Fruit fly (Drosophila melanogaster) whole organism, wandering third instar larva: ENCODE measurements around the gene CG31388.

ENCODE experiments used
- Abd-B ChIP-seq: fragments of >200 bp; optimal IDR thresholded peaks from 2 replicates; lab custom pipeline; 2017; ENCODE audit warnings: missing biosample characterization, missing genetic modification characterization
- CG32264 ChIP-seq: fragments of 200-800 bp; sonication (Bioruptor generic); optimal IDR thresholded peaks from 2 replicates; lab custom pipeline; 2016; ENCODE audit warnings: missing biosample characterization, missing genetic modification characterization
- CG9705 ChIP-seq: fragments of 200-800 bp; sonication (Bioruptor generic); optimal IDR thresholded peaks from 2 replicates; lab custom pipeline; 2018; ENCODE audit warnings: missing biosample characterization, mild to moderate bottlenecking, missing genetic modification characterization
- GATAd ChIP-seq: sonication (Bioruptor generic); optimal IDR thresholded peaks from 2 replicates; lab custom pipeline; 2016; ENCODE audit warnings: missing biosample characterization, missing genetic modification characterization
- Hr83 ChIP-seq: fragments of 200-300 bp; sonication (Bioruptor generic); optimal IDR thresholded peaks from 2 replicates; lab custom pipeline; 2016; ENCODE audit warnings: missing biosample characterization, mild to moderate bottlenecking, missing genetic modification characterization, moderate library complexity; ENCODE audit not compliant: poor library complexity, severe bottlenecking
- Myc ChIP-seq: fragments of >200 bp; optimal IDR thresholded peaks from 2 replicates; lab custom pipeline; 2017
- jim ChIP-seq: fragments of 175-275, 200-325 bp; sonication (Bioruptor generic); optimal IDR thresholded peaks from 2 replicates; lab custom pipeline; 2016; ENCODE audit warnings: missing biosample characterization, mild to moderate bottlenecking, missing genetic modification characterization
- rgr ChIP-seq: fragments of 200-800 bp; sonication (Bioruptor generic); optimal IDR thresholded peaks from 3 replicates; lab custom pipeline; 2016; ENCODE audit warnings: missing biosample characterization, mild to moderate bottlenecking, missing genetic modification characterization
- tai ChIP-seq: sonication (Bioruptor generic); optimal IDR thresholded peaks from 2 replicates; lab custom pipeline; 2016; ENCODE audit warnings: missing biosample characterization, missing genetic modification characterization

DNA sequence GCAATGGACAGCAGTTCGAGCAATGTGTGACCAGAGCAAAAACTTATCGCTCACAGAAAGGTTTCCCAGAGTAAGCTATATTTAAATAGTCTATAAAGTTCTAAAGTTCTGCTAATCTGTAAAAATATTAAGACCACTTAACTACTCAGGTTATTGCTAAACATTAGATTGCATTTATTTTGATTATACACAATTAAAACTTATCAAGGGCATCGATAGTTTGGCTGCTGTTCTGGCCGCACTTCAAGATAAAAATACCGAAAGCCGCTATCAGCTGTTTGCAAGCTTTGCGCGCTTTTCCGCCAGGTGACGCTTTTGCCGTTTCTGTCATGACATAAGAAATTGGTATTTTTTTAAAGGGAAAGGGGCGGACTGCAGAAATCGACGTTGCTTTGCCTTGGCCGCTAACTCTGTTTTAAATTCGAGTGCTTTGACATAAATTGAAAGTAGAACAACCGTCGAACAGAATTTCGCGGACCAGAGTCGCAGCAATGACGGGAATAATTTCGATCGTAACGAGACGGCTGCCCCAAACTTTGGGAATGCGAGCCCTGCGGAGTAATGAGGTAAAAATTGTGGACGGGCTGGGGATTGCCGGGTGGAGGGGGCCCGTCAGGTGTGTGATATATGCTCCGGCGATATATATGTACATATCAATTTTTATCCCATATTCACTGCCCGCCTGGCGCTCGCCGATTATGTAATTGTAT, 6.5 kb downstream of the CG31388 start, which contains the start of the genes CG17734 and CG5214:
- TF ChIP-seq jim (GFP tag; lab: Kevin White, UChicago) (no peak), Hr83 (GFP tag; lab: Kevin White, UChicago) (peak; percentile 65), Myc (lab: Kevin White, UChicago) (peak; percentile 73), CG32264 (GFP tag; lab: Kevin White, UChicago) (peak; percentile 28), GATAd (no peak), rgr (peak; percentile 37), Abd-B (no peak), CG9705 (no peak), tai (no peak)
